Worm (Caenorhabditis elegans) whole organism, L1 larva: ENCODE data around the gene nhr-260.

Experiments
- alr-1 ChIP-seq: fragments of 200-800 bp; sonication (Bioruptor generic); optimal IDR thresholded peaks from 2 replicates; lab custom pipeline; 2018; ENCODE audit warnings: borderline replicate concordance, mild to moderate bottlenecking, missing genetic modification characterization, missing compliant biosample characterization
- ama-1 ChIP-seq: fragments of 150-350 bp; optimal IDR thresholded peaks from 2 replicates; lab custom pipeline; 2014
- blmp-1 ChIP-seq: fragments of 150-350 bp; optimal IDR thresholded peaks from 2 replicates; lab custom pipeline; 2014; ENCODE audit warnings: missing biosample characterization, missing genetic modification characterization
- ceh-82 ChIP-seq, 3 experiments: fragments of 150-350 bp in 1 of 3; sonication (generic microtip) in 2 of 3; optimal IDR thresholded peaks; 2 replicates each; lab custom pipeline; 2014 to 2017; ENCODE audit warnings: missing biosample characterization in 3 of 3, missing genetic modification characterization in 3 of 3
- egl-27 ChIP-seq, 2 experiments: fragments of 150-350 bp in 1 of 2; sonication (generic microtip); optimal IDR thresholded peaks; 3 replicates each; lab custom pipeline; 2017 to 2018; ENCODE audit warnings: missing biosample characterization in 2 of 2, missing genetic modification characterization in 2 of 2, missing genetic modification reagents in 2 of 2
- hlh-4 ChIP-seq: sonication (generic microtip); optimal IDR thresholded peaks from 2 replicates; lab custom pipeline; 2016; ENCODE audit warnings: mild to moderate bottlenecking, missing genetic modification characterization, missing compliant biosample characterization
- lir-3 ChIP-seq: sonication (generic microtip); optimal IDR thresholded peaks from 2 replicates; lab custom pipeline; 2016; ENCODE audit warnings: mild to moderate bottlenecking, missing genetic modification characterization, moderate library complexity, missing compliant biosample characterization; ENCODE audit not compliant: poor library complexity
- nhr-11 ChIP-seq: fragments of 150-350 bp; optimal IDR thresholded peaks from 2 replicates; lab custom pipeline; 2014; ENCODE audit warnings: missing biosample characterization, missing genetic modification characterization
- nhr-28 ChIP-seq: fragments of 150-350 bp; optimal IDR thresholded peaks from 2 replicates; lab custom pipeline; 2014; ENCODE audit warnings: missing biosample characterization, missing genetic modification characterization
- nhr-85 ChIP-seq: sonication (generic microtip); peaks from one replicate; lab custom pipeline; 2016; ENCODE audit warnings: missing genetic modification characterization, inconsistent platforms, missing compliant biosample characterization
- snpc-4 ChIP-seq: fragments of 150-350 bp; optimal IDR thresholded peaks from 2 replicates; lab custom pipeline; 2014; ENCODE audit warnings: missing biosample characterization, missing genetic modification characterization
- unc-62 ChIP-seq: fragments of 150-350 bp; optimal IDR thresholded peaks from 2 replicates; lab custom pipeline; 2014; ENCODE audit warnings: missing biosample characterization, missing genetic modification reagents, missing genetic modification characterization
- ztf-11 ChIP-seq, 2 experiments: sonication (generic microtip); optimal IDR thresholded peaks; 2 replicates each; lab custom pipeline; 2016 to 2017; ENCODE audit warnings: missing genetic modification characterization in 2 of 2, missing biosample characterization in 1 of 2, missing compliant biosample characterization in 1 of 2

- no peak for TF ChIP-seq nhr-28 (tag; lab: Kevin White, UChicago)
- no peak for TF ChIP-seq snpc-4 (tag; lab: Kevin White, UChicago)
- TF ChIP-seq ama-1 (lab: Kevin White, UChicago) = no peak
- TF ChIP-seq alr-1 = no peak
- no peak for TF ChIP-seq egl-27 (tag; optimal IDR thresholded peaks at IDR 0.05; lab: Kevin White, UChicago)
- no peak for TF ChIP-seq ceh-82 (tag; optimal IDR thresholded peaks at IDR 0.05; lab: Kevin White, UChicago)
- TF ChIP-seq nhr-11 (tag; lab: Kevin White, UChicago) = no peak
- TF ChIP-seq lir-3 (tag; lab: Kevin White, UChicago) = no peak
- no peak for TF ChIP-seq blmp-1 (tag; lab: Kevin White, UChicago)
- TF ChIP-seq unc-62 (GFP tag; lab: Kevin White, UChicago) = no peak
- TF ChIP-seq nhr-85 = no peak
- TF ChIP-seq hlh-4 (tag; lab: Kevin White, UChicago) = no peak
- no peak for TF ChIP-seq ztf-11 (tag; optimal IDR thresholded peaks at IDR 0.05; lab: Kevin White, UChicago)
These were observed 46.8 kb downstream of the nhr-260 start, which contains the start of the genes fpn-1.2 and pqn-54 for ce11 chrV:1464543-1465040.
